ENCODE assay signal across 3 fruit fly cellular contexts in the genomic region with DNA sequence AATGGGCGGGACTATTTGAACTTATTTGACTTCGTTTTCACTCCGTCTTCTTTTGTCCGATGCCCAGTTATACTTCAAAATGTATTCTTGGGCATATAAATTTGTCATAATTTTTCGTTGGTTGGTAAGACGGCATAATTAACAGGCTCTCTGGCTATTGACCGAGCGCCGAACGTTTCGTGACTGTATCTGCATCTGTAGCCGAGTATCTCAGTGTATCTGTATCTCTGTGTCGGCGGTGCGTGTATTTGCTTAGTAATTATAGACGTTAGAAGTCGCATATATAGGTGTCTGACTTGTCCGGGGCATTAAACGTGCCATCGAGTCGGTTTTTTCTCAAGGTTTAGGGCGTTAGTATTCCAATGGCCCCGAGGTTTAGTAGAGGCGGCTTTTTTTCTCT.
TF ChIP-seq lines count a peak whose summit lies in the region.

No protein-coding gene starts in this region.

- TF ChIP-seq CTCF in whole organism, embryonic (GFP tag; optimal IDR thresholded peaks at IDR 0.05; lab: Kevin White, UChicago): no peak

TF ChIP-seq in whole organism, adult, 20 proteins besides CTCF, POLR2A, EP300 and RAD21:
- TF ChIP-seq cnc (optimal IDR thresholded peaks at IDR 0.05; lab: Kevin White, UChicago) (no peak), CG14711 (tag; optimal IDR thresholded peaks at IDR 0.05; lab: Kevin White, UChicago) (no peak), CG7045 (GFP tag; optimal IDR thresholded peaks at IDR 0.05; lab: Kevin White, UChicago) (no peak), CG12768 (GFP tag; optimal IDR thresholded peaks at IDR 0.05; lab: Kevin White, UChicago) (no peak), kay (GFP tag; lab: Kevin White, UChicago; ENCODE audit: borderline replicate concordance) (peak; percentile 7)

TF ChIP-seq in whole organism, embryonic, 481 proteins besides CTCF, POLR2A, EP300 and RAD21 (continues in another document):
- TF ChIP-seq ftz-f1 (GFP tag; optimal IDR thresholded peaks at IDR 0.05; lab: Kevin White, UChicago): peak; percentile 36
- TF ChIP-seq CG12769 (tag; optimal IDR thresholded peaks at IDR 0.05; lab: Kevin White, UChicago): peak; percentile 56
- TF ChIP-seq CG13287 (GFP tag; IDR thresholded peaks at IDR 0.05; lab: Robert Waterston, UW; ENCODE audit: partially characterized antibody): 0 out of 2 replicates have a peak, but pooled peaks have one; percentile 19
- peak; percentile 47 for TF ChIP-seq Deaf1 (tag; optimal IDR thresholded peaks at IDR 0.05; lab: Kevin White, UChicago)
- no peak for TF ChIP-seq bigmax (GFP tag; optimal IDR thresholded peaks at IDR 0.05; lab: Kevin White, UChicago)
- peak; percentile 18 for TF ChIP-seq CG13894 (tag; optimal IDR thresholded peaks at IDR 0.05; lab: Kevin White, UChicago)
- TF ChIP-seq gcm (GFP tag; optimal IDR thresholded peaks at IDR 0.05; lab: Kevin White, UChicago): no peak
- no peak for TF ChIP-seq CG9932 (GFP tag; IDR thresholded peaks at IDR 0.05; lab: Robert Waterston, UW)
- peak; percentile 34 for TF ChIP-seq Hmr (GFP tag; optimal IDR thresholded peaks at IDR 0.05; lab: Kevin White, UChicago)
- TF ChIP-seq sens (GFP tag; lab: Kevin White, UChicago): peak; percentile 37
- no peak for TF ChIP-seq hkb (optimal IDR thresholded peaks at IDR 0.05; lab: Kevin White, UChicago)
- TF ChIP-seq hkb (GFP tag; IDR thresholded peaks at IDR 0.05; lab: Robert Waterston, UW): peak; percentile 41; the same call in 1 of the 2 replicates
- no peak for TF ChIP-seq croc (GFP tag; conservative IDR thresholded peaks at IDR 0.05; lab: Robert Waterston, UW)
- TF ChIP-seq kni (GFP tag; optimal IDR thresholded peaks at IDR 0.05; lab: Kevin White, UChicago): peak; percentile 28
- peak; percentile 11 for TF ChIP-seq CG3163 (GFP tag; optimal IDR thresholded peaks at IDR 0.05; lab: Kevin White, UChicago)
- no peak for TF ChIP-seq Sin3A (optimal IDR thresholded peaks at IDR 0.05; lab: Kevin White, UChicago)
- TF ChIP-seq CG4360 (GFP tag; IDR thresholded peaks at IDR 0.05; lab: Robert Waterston, UW): 0 out of 2 replicates have a peak, but pooled peaks have one; percentile 21
- no peak for TF ChIP-seq CG17912 (GFP tag; optimal IDR thresholded peaks at IDR 0.05; lab: Kevin White, UChicago)
- TF ChIP-seq CG6813 (GFP tag; optimal IDR thresholded peaks at IDR 0.05; lab: Kevin White, UChicago): peak; percentile 6
- TF ChIP-seq pan (optimal IDR thresholded peaks at IDR 0.05; lab: Kevin White, UChicago): no peak
- TF ChIP-seq pan (GFP tag; optimal IDR thresholded peaks at IDR 0.05 in 1 of 2, IDR thresholded peaks at IDR 0.05 in 1 of 2): no peak
- peak; percentile 4 for TF ChIP-seq sug (tag; optimal IDR thresholded peaks at IDR 0.05; lab: Kevin White, UChicago)
- TF ChIP-seq CG2678 (tag; optimal IDR thresholded peaks at IDR 0.05; lab: Kevin White, UChicago): peak; percentile 29
- peak; percentile 22 for TF ChIP-seq HHEX (GFP tag; optimal IDR thresholded peaks at IDR 0.05; lab: Kevin White, UChicago)
- TF ChIP-seq Vsx1 (GFP tag; optimal IDR thresholded peaks at IDR 0.05; lab: Kevin White, UChicago): peak; percentile 23
- TF ChIP-seq Dp (GFP tag; optimal IDR thresholded peaks at IDR 0.05; lab: Kevin White, UChicago): no peak
- no peak for TF ChIP-seq CG10147 (GFP tag; optimal IDR thresholded peaks at IDR 0.05; lab: Kevin White, UChicago)
- no peak for TF ChIP-seq her (GFP tag; optimal IDR thresholded peaks at IDR 0.05; lab: Kevin White, UChicago)
- no peak for TF ChIP-seq twi (tag; optimal IDR thresholded peaks at IDR 0.05; lab: Kevin White, UChicago)
- no peak for TF ChIP-seq Spps (tag; optimal IDR thresholded peaks at IDR 0.05; lab: Kevin White, UChicago)
- no peak for TF ChIP-seq CG33557 (GFP tag; optimal IDR thresholded peaks at IDR 0.05; lab: Kevin White, UChicago)
- peak; percentile 52; the same call in 1 of the 2 replicates for TF ChIP-seq Awh (GFP tag; IDR thresholded peaks at IDR 0.05; lab: Robert Waterston, UW)
- TF ChIP-seq dati (GFP tag; IDR thresholded peaks at IDR 0.05; lab: Robert Waterston, UW): no peak
- peak; percentile 53; the same call in 1 of the 3 replicates for TF ChIP-seq so (GFP tag; IDR thresholded peaks at IDR 0.05; lab: Robert Waterston, UW)
- no peak for TF ChIP-seq CG7963 (GFP tag; IDR thresholded peaks at IDR 0.05; lab: Robert Waterston, UW; ENCODE audit: partially characterized antibody)
- TF ChIP-seq tll (GFP tag; optimal IDR thresholded peaks at IDR 0.05; lab: Kevin White, UChicago): peak in 1 of 2 experiments; percentile 43
- TF ChIP-seq Rfx (GFP tag; IDR thresholded peaks at IDR 0.05; lab: Robert Waterston, UW): 0 out of 2 replicates have a peak, but pooled peaks have one; percentile 27
- peak; percentile 16 for TF ChIP-seq CG8281 (tag; optimal IDR thresholded peaks at IDR 0.05; lab: Kevin White, UChicago)
- TF ChIP-seq CG15514 (GFP tag; optimal IDR thresholded peaks at IDR 0.05; lab: Kevin White, UChicago): peak; percentile 15
- TF ChIP-seq wdn (GFP tag; IDR thresholded peaks at IDR 0.05; lab: Robert Waterston, UW): no peak

TF ChIP-seq in whole organism, prepupa, 60 proteins besides CTCF, POLR2A, EP300 and RAD21:
- TF ChIP-seq CG34406 (GFP tag; optimal IDR thresholded peaks at IDR 0.05; lab: Kevin White, UChicago) (no peak), CG9139 (GFP tag; optimal IDR thresholded peaks at IDR 0.05; lab: Kevin White, UChicago) (no peak), CG10669 (GFP tag; optimal IDR thresholded peaks at IDR 0.05; lab: Kevin White, UChicago) (no peak), CG4318 (GFP tag; optimal IDR thresholded peaks at IDR 0.05; lab: Kevin White, UChicago) (no peak), fkh (GFP tag; optimal IDR thresholded peaks at IDR 0.05; lab: Kevin White, UChicago) (peak; percentile 91), achi (GFP tag; optimal IDR thresholded peaks at IDR 0.05; lab: Kevin White, UChicago) (no peak), CG6792 (GFP tag; optimal IDR thresholded peaks at IDR 0.05; lab: Kevin White, UChicago) (no peak)
TF ChIP-seq in whole organism, prepupa: peak in this region for 1.
